Fruit fly (Drosophila melanogaster): ENCODE data around the gene CG14957.
A peak's percentile ranks its signal among the peaks of the same experiment; 100 is the strongest.

- no peak for TF ChIP-seq CG8478 (optimal IDR thresholded peaks at IDR 0.05)
- TF ChIP-seq CTCF (optimal IDR thresholded peaks at IDR 0.05), result peak in 1 of 2 experiments; percentile 39
Observed at dm6 chr3L:3197464-3197863, 10.1 kb downstream of the CG14957 start, which contains the start of gene CG14966.
